Worm (Caenorhabditis elegans): Measurements from ENCODE around the gene fbxa-6.

fbxa-6 gene

ce11 chrIII:15224-15822 is 12.4 kb upstream of the fbxa-6 start, which contains the start of gene H10E21.1 (continued):
- TF ChIP-seq F37D6.2 (tag; optimal IDR thresholded peaks at IDR 0.05) = no peak
- TF ChIP-seq dmd-6 (GFP tag; IDR thresholded peaks at IDR 0.05) = peak; percentile 57
- no peak for TF ChIP-seq madf-9 (GFP tag; conservative IDR thresholded peaks at IDR 0.05)
- TF ChIP-seq fkh-10 (GFP tag; optimal IDR thresholded peaks at IDR 0.05) = no peak

ce11 chrIII:14671-15070 is 11.8 kb upstream of the fbxa-6 start, which contains the start of gene nhr-80:
Gene nhr-80, minus strand, starts transcription at chrIII:14869.
- TF ChIP-seq dmd-8 (GFP tag; IDR thresholded peaks at IDR 0.05) (no peak), pqm-1 (tag; optimal IDR thresholded peaks at IDR 0.05) (peak; percentile 59), nhr-77 (tag; optimal IDR thresholded peaks at IDR 0.05) (peak; percentile 50), dve-1 (tag; optimal IDR thresholded peaks at IDR 0.05; ENCODE audit: insufficient read depth) (peak; percentile 86), skn-1 (tag; optimal IDR thresholded peaks at IDR 0.05) (no peak), tag-97 (GFP tag; IDR thresholded peaks at IDR 0.05) (no peak), lsy-2 (tag; optimal IDR thresholded peaks at IDR 0.05) (peak in 1 of 2 experiments; percentile 38), daf-16 (GFP tag; optimal IDR thresholded peaks at IDR 0.05) (no peak), daf-16 (tag; optimal IDR thresholded peaks at IDR 0.05) (peak; percentile 94), unc-62 (GFP tag; optimal IDR thresholded peaks at IDR 0.05 in 1 of 2) (no peak), unc-62 (tag; optimal IDR thresholded peaks at IDR 0.05) (no peak), hlh-30 (tag; optimal IDR thresholded peaks at IDR 0.05; ENCODE audit: insufficient read depth) (peak; percentile 20), ces-1 (GFP tag; optimal IDR thresholded peaks at IDR 0.05) (no peak), sdz-12 (GFP tag; optimal IDR thresholded peaks at IDR 0.05) (no peak), ceh-62 (tag; optimal IDR thresholded peaks at IDR 0.05) (no peak), jun-1 (tag; optimal IDR thresholded peaks at IDR 0.05) (no peak), F49E8.2 (tag; optimal IDR thresholded peaks at IDR 0.05; ENCODE audit: borderline replicate concordance) (no peak), daf-19 (GFP tag; conservative IDR thresholded peaks at IDR 0.05) (no peak), nhr-25 (tag; optimal IDR thresholded peaks at IDR 0.05; ENCODE audit: borderline replicate concordance, insufficient read depth) (no peak), nhr-10 (tag; optimal IDR thresholded peaks at IDR 0.05) (no peak), mes-2 (tag; optimal IDR thresholded peaks at IDR 0.05; ENCODE audit: poor library complexity, severe bottlenecking) (peak; percentile 48), ztf-11 (tag; optimal IDR thresholded peaks at IDR 0.05) (no peak), T26A8.4 (GFP tag; IDR thresholded peaks at IDR 0.05) (no peak), attf-4 (tag; optimal IDR thresholded peaks at IDR 0.05) (no peak), dmd-6 (GFP tag; IDR thresholded peaks at IDR 0.05) (peak; percentile 76), lir-3 (tag; optimal IDR thresholded peaks at IDR 0.05) (no peak), nhr-28 (tag; optimal IDR thresholded peaks at IDR 0.05) (peak; percentile 93), hlh-11 (tag; optimal IDR thresholded peaks at IDR 0.05) (peak; percentile 69), D1046.2 (GFP tag; IDR thresholded peaks at IDR 0.05) (no peak), ceh-28 (tag; optimal IDR thresholded peaks at IDR 0.05) (no peak), madf-5 (GFP tag; IDR thresholded peaks at IDR 0.05) (no peak), T20F7.1 (GFP tag; optimal IDR thresholded peaks at IDR 0.05) (peak; percentile 20)

ce11 chrIII:14175-14574 is 11.3 kb upstream of the fbxa-6 start:
- TF ChIP-seq ceh-32 (tag; optimal IDR thresholded peaks at IDR 0.05; ENCODE audit: poor library complexity) (no peak), ZK337.2 (GFP tag; IDR thresholded peaks at IDR 0.05) (no peak), nhr-41 (GFP tag; IDR thresholded peaks at IDR 0.05) (no peak), nhr-25 (tag; optimal IDR thresholded peaks at IDR 0.05; ENCODE audit: borderline replicate concordance, insufficient read depth) (no peak), gei-8 (GFP tag; optimal IDR thresholded peaks at IDR 0.05) (no peak), ceh-82 (tag; optimal IDR thresholded peaks at IDR 0.05) (no peak), hif-1 (tag; optimal IDR thresholded peaks at IDR 0.05) (no peak), set-16 (GFP tag; IDR thresholded peaks at IDR 0.05) (no peak), madf-9 (GFP tag; conservative IDR thresholded peaks at IDR 0.05) (no peak), pqm-1 (tag; optimal IDR thresholded peaks at IDR 0.05) (no peak), ctbp-1 (GFP tag; IDR thresholded peaks at IDR 0.05) (no peak), nhr-11 (tag; optimal IDR thresholded peaks at IDR 0.05) (no peak), madf-5 (GFP tag; IDR thresholded peaks at IDR 0.05) (no peak)
